ENCODE assay signal across 2 fruit fly cellular contexts in the genomic region with DNA sequence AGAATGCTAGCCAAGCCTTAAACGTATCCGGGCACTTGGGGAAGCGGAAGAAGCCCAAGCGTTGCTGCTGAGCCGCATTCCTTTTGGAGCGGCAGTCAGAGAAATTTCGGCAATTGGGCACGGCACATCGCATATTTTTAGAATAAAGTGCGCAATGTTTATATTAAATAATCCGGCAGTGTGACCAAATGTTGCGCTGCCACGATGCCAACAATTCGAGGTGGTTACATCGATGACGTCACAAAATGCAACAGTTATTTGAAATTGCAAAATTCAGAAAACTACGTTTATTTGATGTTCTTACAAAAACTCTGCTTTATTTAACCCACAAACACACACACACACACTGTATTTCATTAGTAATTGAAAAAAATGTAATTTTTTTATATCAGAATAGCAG.
TF ChIP-seq lines count a peak whose summit lies in the region.

A gene (minus strand): TSS at position 182 of the 400 bp plus-strand sequence.

TF ChIP-seq in whole organism, embryonic, 481 proteins besides CTCF, POLR2A, EP300 and RAD21 (continued from another document and continues in another):
- 0 out of 2 replicates have a peak, but pooled peaks have one; percentile 20 for TF ChIP-seq Scr (GFP tag; IDR thresholded peaks at IDR 0.05; lab: Robert Waterston, UW; ENCODE audit: partially characterized antibody)
- no peak for TF ChIP-seq Mrtf (GFP tag; IDR thresholded peaks at IDR 0.05; lab: Robert Waterston, UW)
- peak; percentile 31 for TF ChIP-seq BEAF-32 (GFP tag; optimal IDR thresholded peaks at IDR 0.05; lab: Kevin White, UChicago)
- peak; percentile 68 for TF ChIP-seq sd (tag; optimal IDR thresholded peaks at IDR 0.05; lab: Kevin White, UChicago)
- TF ChIP-seq CG13624 (GFP tag; optimal IDR thresholded peaks at IDR 0.05; lab: Kevin White, UChicago) = peak; percentile 77
- no peak for TF ChIP-seq Fer2 (tag; optimal IDR thresholded peaks at IDR 0.05; lab: Kevin White, UChicago)
- TF ChIP-seq jumu (GFP tag; optimal IDR thresholded peaks at IDR 0.05; lab: Kevin White, UChicago) = peak; percentile 23
- no peak for TF ChIP-seq CG18011 (GFP tag; optimal IDR thresholded peaks at IDR 0.05; lab: Kevin White, UChicago)
- peak; percentile 100 for TF ChIP-seq CG6689 (GFP tag; IDR thresholded peaks at IDR 0.05; lab: Robert Waterston, UW)
- no peak for TF ChIP-seq Vsx1 (GFP tag; optimal IDR thresholded peaks at IDR 0.05; lab: Kevin White, UChicago)
- TF ChIP-seq sug (tag; optimal IDR thresholded peaks at IDR 0.05; lab: Kevin White, UChicago) = peak; percentile 25
- peak; percentile 5 for TF ChIP-seq CG2712 (tag; optimal IDR thresholded peaks at IDR 0.05; lab: Kevin White, UChicago)
- TF ChIP-seq otp (GFP tag; IDR thresholded peaks at IDR 0.05; lab: Robert Waterston, UW) = no peak
- TF ChIP-seq dan (GFP tag; IDR thresholded peaks at IDR 0.05; lab: Robert Waterston, UW) = no peak
- peak; percentile 1 for TF ChIP-seq CG4854 (GFP tag; optimal IDR thresholded peaks at IDR 0.05; lab: Kevin White, UChicago)
- TF ChIP-seq CG34422 (GFP tag; IDR thresholded peaks at IDR 0.05; lab: Robert Waterston, UW) = peak; percentile 41; the same call in 1 of the 3 replicates
- TF ChIP-seq gfzf (GFP tag; optimal IDR thresholded peaks at IDR 0.05; lab: Kevin White, UChicago) = peak; percentile 66
- TF ChIP-seq CG6654 (GFP tag; optimal IDR thresholded peaks at IDR 0.05; lab: Kevin White, UChicago) = no peak
- TF ChIP-seq Ets97D (GFP tag; optimal IDR thresholded peaks at IDR 0.05; lab: Kevin White, UChicago) = peak; percentile 37
- peak; percentile 5 for TF ChIP-seq MTF-1 (GFP tag; optimal IDR thresholded peaks at IDR 0.05; lab: Kevin White, UChicago; ENCODE audit: borderline replicate concordance)
- TF ChIP-seq CG10147 (GFP tag; optimal IDR thresholded peaks at IDR 0.05; lab: Kevin White, UChicago) = no peak
- no peak for TF ChIP-seq CG33557 (GFP tag; optimal IDR thresholded peaks at IDR 0.05; lab: Kevin White, UChicago)
- TF ChIP-seq Dek (tag; optimal IDR thresholded peaks at IDR 0.05; lab: Kevin White, UChicago) = peak; percentile 28
- TF ChIP-seq CG11696 (GFP tag; IDR thresholded peaks at IDR 0.05; lab: Robert Waterston, UW) = no peak
- peak; percentile 8 for TF ChIP-seq CrebB (tag; optimal IDR thresholded peaks at IDR 0.05; lab: Kevin White, UChicago)
- no peak for TF ChIP-seq CG2129 (GFP tag; IDR thresholded peaks at IDR 0.05; lab: Robert Waterston, UW; ENCODE audit: partially characterized antibody)
- TF ChIP-seq esg (GFP tag; conservative IDR thresholded peaks at IDR 0.05; lab: Robert Waterston, UW) = no peak
- peak; percentile 82 for TF ChIP-seq CG4617 (GFP tag; optimal IDR thresholded peaks at IDR 0.05; lab: Kevin White, UChicago; ENCODE audit: borderline replicate concordance)
- TF ChIP-seq scrt (GFP tag; optimal IDR thresholded peaks at IDR 0.05; lab: Kevin White, UChicago) = peak; percentile 21
- TF ChIP-seq CG7963 (GFP tag; IDR thresholded peaks at IDR 0.05; lab: Robert Waterston, UW; ENCODE audit: partially characterized antibody) = no peak
- TF ChIP-seq CG13296 (GFP tag; optimal IDR thresholded peaks at IDR 0.05; lab: Kevin White, UChicago) = peak; percentile 15
- TF ChIP-seq CG13775 (GFP tag; optimal IDR thresholded peaks at IDR 0.05; lab: Kevin White, UChicago) = peak; percentile 26
- no peak for TF ChIP-seq CG12236 (GFP tag; optimal IDR thresholded peaks at IDR 0.05; lab: Kevin White, UChicago)
- TF ChIP-seq CG12659 (GFP tag; optimal IDR thresholded peaks at IDR 0.05; lab: Kevin White, UChicago) = peak; percentile 55
- peak; percentile 86 for TF ChIP-seq Myb (GFP tag; optimal IDR thresholded peaks at IDR 0.05; lab: Kevin White, UChicago)
- TF ChIP-seq gcm (GFP tag; optimal IDR thresholded peaks at IDR 0.05; lab: Kevin White, UChicago) = no peak
- TF ChIP-seq CG12391 (tag; optimal IDR thresholded peaks at IDR 0.05; lab: Kevin White, UChicago) = peak; percentile 33
- TF ChIP-seq lov (optimal IDR thresholded peaks at IDR 0.05; lab: Kevin White, UChicago) = no peak
- peak; percentile 54; the same call in 1 of the 3 replicates for TF ChIP-seq lov (GFP tag; IDR thresholded peaks at IDR 0.05; lab: Robert Waterston, UW)
- 0 out of 3 replicates have a peak, but pooled peaks have one; percentile 18 for TF ChIP-seq Dbx (GFP tag; IDR thresholded peaks at IDR 0.05; lab: Robert Waterston, UW)
- no peak for TF ChIP-seq Ravus (GFP tag; IDR thresholded peaks at IDR 0.05; lab: Robert Waterston, UW)
- peak; percentile 78 for TF ChIP-seq CG15479 (GFP tag; optimal IDR thresholded peaks at IDR 0.05; lab: Kevin White, UChicago)
- TF ChIP-seq lilli (GFP tag; optimal IDR thresholded peaks at IDR 0.05; lab: Kevin White, UChicago) = peak; percentile 43
- peak; percentile 87 for TF ChIP-seq MESR4 (GFP tag; optimal IDR thresholded peaks at IDR 0.05; lab: Kevin White, UChicago)
- TF ChIP-seq CG32767 (GFP tag; IDR thresholded peaks at IDR 0.05; lab: Robert Waterston, UW) = no peak
- peak; percentile 49 for TF ChIP-seq CG34376 (GFP tag; optimal IDR thresholded peaks at IDR 0.05; lab: Kevin White, UChicago)
- peak; percentile 3 for TF ChIP-seq nom (GFP tag; optimal IDR thresholded peaks at IDR 0.05; lab: Kevin White, UChicago)
- no peak for TF ChIP-seq CG8290 (GFP tag; optimal IDR thresholded peaks at IDR 0.05; lab: Kevin White, UChicago)
- TF ChIP-seq CG8290 (tag; optimal IDR thresholded peaks at IDR 0.05; lab: Kevin White, UChicago) = peak in 1 of 2 experiments; percentile 47
- TF ChIP-seq ftz-f1 (GFP tag; optimal IDR thresholded peaks at IDR 0.05; lab: Kevin White, UChicago) = peak; percentile 77
- TF ChIP-seq CG8281 (tag; optimal IDR thresholded peaks at IDR 0.05; lab: Kevin White, UChicago) = no peak
- TF ChIP-seq B-H2 (GFP tag; optimal IDR thresholded peaks at IDR 0.05; lab: Kevin White, UChicago) = peak; percentile 15
- TF ChIP-seq sens (GFP tag; lab: Kevin White, UChicago) = peak; percentile 83
- peak; percentile 24 for TF ChIP-seq CG8388 (GFP tag; optimal IDR thresholded peaks at IDR 0.05; lab: Kevin White, UChicago)
- peak; percentile 92 for TF ChIP-seq CG17186 (GFP tag; optimal IDR thresholded peaks at IDR 0.05; lab: Kevin White, UChicago)
- no peak for TF ChIP-seq sqz (GFP tag; optimal IDR thresholded peaks at IDR 0.05; lab: Kevin White, UChicago)
- no peak for TF ChIP-seq CG4328 (GFP tag; optimal IDR thresholded peaks at IDR 0.05; lab: Kevin White, UChicago)
- TF ChIP-seq zfh2 (GFP tag; optimal IDR thresholded peaks at IDR 0.05; lab: Kevin White, UChicago) = peak; percentile 10
- TF ChIP-seq Med (GFP tag; lab: Kevin White, UChicago) = peak; percentile 88
- TF ChIP-seq D19A (tag; optimal IDR thresholded peaks at IDR 0.05; lab: Kevin White, UChicago) = peak; percentile 3
- no peak for TF ChIP-seq emc (GFP tag; optimal IDR thresholded peaks at IDR 0.05; lab: Kevin White, UChicago)
- TF ChIP-seq CG9797 (GFP tag; optimal IDR thresholded peaks at IDR 0.05; lab: Kevin White, UChicago) = peak; percentile 88
- TF ChIP-seq gsb (GFP tag; IDR thresholded peaks at IDR 0.05; lab: Robert Waterston, UW) = no peak

TF ChIP-seq in whole organism, prepupa, 60 proteins besides CTCF, POLR2A, EP300 and RAD21 (continued from another document):
- no peak for TF ChIP-seq Lpt (GFP tag; optimal IDR thresholded peaks at IDR 0.05; lab: Kevin White, UChicago)
- TF ChIP-seq pdm3 (GFP tag; optimal IDR thresholded peaks at IDR 0.05; lab: Kevin White, UChicago) = no peak
- TF ChIP-seq Gug (GFP tag; IDR thresholded peaks at IDR 0.05; lab: Robert Waterston, UW) = no peak
- no peak for TF ChIP-seq eg (GFP tag; IDR thresholded peaks at IDR 0.05; lab: Robert Waterston, UW)
TF ChIP-seq in whole organism, prepupa: peak in this region for 7.
